Fruit fly (Drosophila melanogaster) whole organism, wandering third instar larva: ENCODE results near the gene slpr.

Experiments used
- Dif ChIP-seq: fragments of 200-275, 200-300 bp; sonication (Bioruptor generic); optimal IDR thresholded peaks from 2 replicates; lab custom pipeline; 2018; ENCODE audit warnings: missing biosample characterization, missing genetic modification characterization; ENCODE audit not compliant: partially characterized antibody
- Hnf4 ChIP-seq: fragments of 200-800 bp; sonication (Bioruptor generic); optimal IDR thresholded peaks from 2 replicates; lab custom pipeline; 2016; ENCODE audit warnings: missing biosample characterization, mild to moderate bottlenecking, missing genetic modification characterization
- dmrt93B ChIP-seq: fragments of 200-800 bp; sonication (Bioruptor generic); optimal IDR thresholded peaks from 2 replicates; lab custom pipeline; 2018; ENCODE audit warnings: missing biosample characterization, mild to moderate bottlenecking, missing genetic modification characterization
- tai ChIP-seq: sonication (Bioruptor generic); optimal IDR thresholded peaks from 2 replicates; lab custom pipeline; 2016; ENCODE audit warnings: missing biosample characterization, missing genetic modification characterization

- TF ChIP-seq dmrt93B (GFP tag; lab: Kevin White, UChicago), result no peak
- no peak for TF ChIP-seq Hnf4 (GFP tag; lab: Kevin White, UChicago)
- no peak for TF ChIP-seq Dif (GFP tag; lab: Kevin White, UChicago)
- TF ChIP-seq tai (GFP tag; lab: Kevin White, UChicago), result no peak
Observed at dm6 chrX:8157294-8157693, 19.7 kb downstream of the slpr start, which contains the start of the genes Traf6 and GIIIspla2.
